Worm (Caenorhabditis elegans): Measurements from ENCODE around the gene Y71H2B.5.

ce11 chrIII:2652704-2653566, 45.1 kb downstream of the Y71H2B.5 start:
- TF ChIP-seq T22C8.4 (GFP tag; IDR thresholded peaks at IDR 0.05) (no peak), flt-1 (GFP tag; IDR thresholded peaks at IDR 0.05) (no peak), ztf-23 (GFP tag; IDR thresholded peaks at IDR 0.05) (no peak), ref-1 (GFP tag; conservative IDR thresholded peaks at IDR 0.05) (no peak), med-1 (GFP tag; optimal IDR thresholded peaks at IDR 0.05; ENCODE audit: insufficient read depth) (no peak)
